Fruit fly (Drosophila melanogaster) whole organism, embryonic: ENCODE data around the gene VhaM9.7-c.
A peak's percentile ranks its signal among the peaks of the same experiment; 100 is the strongest.

ENCODE experiments used
- Ada2b ChIP-seq: fragments of 200-800 bp; sonication (Bioruptor generic); IDR thresholded peaks from 2 replicates; pipeline ENCODE4 v1.3.6; 2022; ENCODE audit warnings: missing biosample characterization, missing genetic modification characterization
- B-H1 ChIP-seq: fragments of 200-800 bp; sonication (Bioruptor generic); IDR thresholded peaks from 3 replicates; pipeline ENCODE4 v1.3.6; 2022; ENCODE audit warnings: missing biosample characterization, missing genetic modification characterization
- CG10431 ChIP-seq: fragments of 200-800 bp; sonication (Bioruptor generic); optimal IDR thresholded peaks from 3 replicates; lab custom pipeline; 2018; ENCODE audit warnings: missing biosample characterization, mild to moderate bottlenecking, missing genetic modification characterization
- CG10979 ChIP-seq: fragments of 200-800 bp; sonication (Bioruptor generic); optimal IDR thresholded peaks from 2 replicates; lab custom pipeline; 2018; ENCODE audit warnings: missing biosample characterization, mild to moderate bottlenecking, missing genetic modification characterization, moderate library complexity
- CG12219 ChIP-seq: fragments of 200-800 bp; sonication (Bioruptor generic); optimal IDR thresholded peaks from 3 replicates; lab custom pipeline; 2018; ENCODE audit warnings: missing biosample characterization, mild to moderate bottlenecking, missing genetic modification characterization
- CG13894 ChIP-seq: fragments of 200-800 bp; sonication (Bioruptor generic); optimal IDR thresholded peaks from 3 replicates; lab custom pipeline; 2018; ENCODE audit warnings: missing biosample characterization, mild to moderate bottlenecking, missing genetic modification characterization, moderate library complexity
- CG14050 ChIP-seq: fragments of 200-800 bp; sonication (Bioruptor generic); IDR thresholded peaks from 3 replicates; pipeline ENCODE4 v1.3.6; 2022; ENCODE audit warnings: missing biosample characterization, missing genetic modification characterization
- CG17385 ChIP-seq: fragments of 200-800 bp; sonication (Bioruptor generic); optimal IDR thresholded peaks from 3 replicates; lab custom pipeline; 2018; ENCODE audit warnings: missing biosample characterization, mild to moderate bottlenecking, missing genetic modification characterization
- CG17568 ChIP-seq: fragments of 200-800 bp; sonication (Bioruptor generic); optimal IDR thresholded peaks from 2 replicates; lab custom pipeline; 2018; ENCODE audit warnings: missing biosample characterization, mild to moderate bottlenecking, missing genetic modification characterization, moderate library complexity
- CG17612 ChIP-seq: fragments of 200-800 bp; sonication (Bioruptor generic); IDR thresholded peaks from 2 replicates; pipeline ENCODE4 v1.3.6; 2022; ENCODE audit warnings: missing biosample characterization, missing genetic modification characterization
- CG17912 ChIP-seq: fragments of 200-800 bp; sonication (Bioruptor generic); optimal IDR thresholded peaks from 2 replicates; lab custom pipeline; 2018; ENCODE audit warnings: missing biosample characterization, mild to moderate bottlenecking, missing genetic modification characterization
- CG2202 ChIP-seq: fragments of 200-800 bp; sonication (Bioruptor generic); optimal IDR thresholded peaks from 2 replicates; lab custom pipeline; 2018; ENCODE audit warnings: missing biosample characterization, mild to moderate bottlenecking, missing genetic modification characterization
- CG2889 ChIP-seq: fragments of 200-800 bp; sonication (Bioruptor generic); IDR thresholded peaks from 3 replicates; pipeline ENCODE4 v1.3.6; 2022; ENCODE audit warnings: missing biosample characterization, missing genetic modification characterization
- CG32772 ChIP-seq: fragments of 200-800 bp; sonication (Bioruptor generic); IDR thresholded peaks from 2 replicates; pipeline ENCODE4 v1.3.6; 2022; ENCODE audit warnings: missing biosample characterization, missing genetic modification characterization
- CG4282 ChIP-seq: fragments of 200-800 bp; sonication (Bioruptor generic); optimal IDR thresholded peaks from 2 replicates; lab custom pipeline; 2016; ENCODE audit warnings: missing biosample characterization, missing genetic modification characterization
- CG4730 ChIP-seq: fragments of 200-800 bp; sonication (Bioruptor generic); IDR thresholded peaks from 2 replicates; pipeline ENCODE4 v1.3.6; 2022; ENCODE audit warnings: missing biosample characterization, missing genetic modification characterization
- CG7987 ChIP-seq: fragments of 200-800 bp; sonication (Bioruptor generic); optimal IDR thresholded peaks from 2 replicates; lab custom pipeline; 2018; ENCODE audit warnings: missing biosample characterization, mild to moderate bottlenecking, missing genetic modification characterization, moderate library complexity
- CG8281 ChIP-seq: fragments of 200-800 bp; sonication (Bioruptor generic); optimal IDR thresholded peaks from 2 replicates; lab custom pipeline; 2018; ENCODE audit warnings: missing biosample characterization, mild to moderate bottlenecking, missing genetic modification characterization, moderate library complexity
- CG9215 ChIP-seq: fragments of 200-800 bp; sonication (Bioruptor generic); IDR thresholded peaks from 2 replicates; pipeline ENCODE4 v1.3.6; 2022; ENCODE audit warnings: missing biosample characterization, missing genetic modification characterization
- Chrac-16 ChIP-seq: fragments of 200-800 bp; sonication (Bioruptor generic); optimal IDR thresholded peaks from 3 replicates; lab custom pipeline; 2016; ENCODE audit warnings: missing biosample characterization, missing genetic modification characterization
- CkIIα-i1 ChIP-seq: fragments of 200-800 bp; sonication (Bioruptor generic); IDR thresholded peaks from 2 replicates; pipeline ENCODE4 v1.3.6; 2022; ENCODE audit warnings: missing biosample characterization, missing genetic modification characterization
- CoRest ChIP-seq: fragments of 200-800 bp; sonication (Bioruptor generic); optimal IDR thresholded peaks from 3 replicates; lab custom pipeline; 2018; ENCODE audit warnings: missing biosample characterization, mild to moderate bottlenecking, missing genetic modification characterization, moderate library complexity
- D ChIP-seq, 2 experiments: fragments of 200-800 bp in 1 of 2; fragments of >200 bp in 1 of 2; sonication (Bioruptor generic) in 1 of 2; optimal IDR thresholded peaks; 2 replicates in 1 of 2; 3 replicates in 1 of 2; lab custom pipeline; 2017; ENCODE audit warnings: mild to moderate bottlenecking in 1 of 2, missing biosample characterization in 1 of 2, missing genetic modification characterization in 1 of 2, missing genetic modification reagents in 1 of 2
- Dip3 ChIP-seq: fragments of 200-800 bp; sonication (Bioruptor generic); optimal IDR thresholded peaks from 3 replicates; lab custom pipeline; 2016; ENCODE audit warnings: missing biosample characterization, missing genetic modification characterization
- Fer2 ChIP-seq: fragments of 200-800 bp; sonication (Bioruptor generic); optimal IDR thresholded peaks from 2 replicates; lab custom pipeline; 2018; ENCODE audit warnings: missing biosample characterization, mild to moderate bottlenecking, missing genetic modification characterization, moderate library complexity
- GATAe ChIP-seq: fragments of 200-800 bp; sonication (Bioruptor generic); conservative IDR thresholded peaks from 2 replicates; pipeline ENCODE4 v1.3.6; 2022; ENCODE audit warnings: missing biosample characterization, missing genetic modification characterization
- Hmr ChIP-seq: fragments of 200-800 bp; sonication (Bioruptor generic); optimal IDR thresholded peaks from 3 replicates; lab custom pipeline; 2017; ENCODE audit warnings: mild to moderate bottlenecking, missing biosample characterization, missing genetic modification reagents, missing genetic modification characterization
- Jarid2 ChIP-seq: fragments of 200-800 bp; sonication (Bioruptor generic); optimal IDR thresholded peaks from 3 replicates; lab custom pipeline; 2017; ENCODE audit warnings: mild to moderate bottlenecking, missing biosample characterization, missing genetic modification reagents, missing genetic modification characterization
- MTF-1 ChIP-seq: fragments of 200-800 bp; sonication (Bioruptor generic); optimal IDR thresholded peaks from 2 replicates; lab custom pipeline; 2018; ENCODE audit warnings: missing biosample characterization, mild to moderate bottlenecking, missing genetic modification characterization, borderline replicate concordance
- bowl ChIP-seq: fragments of 200-800 bp; sonication (Bioruptor generic); IDR thresholded peaks from 2 replicates; pipeline ENCODE4 v1.3.6; 2022; ENCODE audit warnings: missing biosample characterization, missing genetic modification characterization
- br ChIP-seq: fragments of >200 bp; optimal IDR thresholded peaks from 2 replicates; lab custom pipeline; 2017
- crc ChIP-seq: fragments of 200-800 bp; sonication (Bioruptor generic); optimal IDR thresholded peaks from 2 replicates; lab custom pipeline; 2016; ENCODE audit warnings: missing biosample characterization, missing genetic modification characterization
- crol ChIP-seq: fragments of 200-800 bp; sonication (Bioruptor generic); IDR thresholded peaks from 2 replicates; pipeline ENCODE4 v1.3.6; 2022; ENCODE audit warnings: missing biosample characterization, missing genetic modification characterization
- disco-r ChIP-seq: fragments of 200-800 bp; sonication (Bioruptor generic); optimal IDR thresholded peaks from 2 replicates; lab custom pipeline; 2016; ENCODE audit warnings: missing biosample characterization, missing genetic modification characterization
- fd64A ChIP-seq: fragments of 200-800 bp; sonication (Bioruptor generic); optimal IDR thresholded peaks from 3 replicates; lab custom pipeline; 2018; ENCODE audit warnings: missing biosample characterization, mild to moderate bottlenecking, missing genetic modification characterization
- fd96Cb ChIP-seq: fragments of 200-800 bp; sonication (Bioruptor generic); optimal IDR thresholded peaks from 2 replicates; lab custom pipeline; 2018; ENCODE audit warnings: missing biosample characterization, mild to moderate bottlenecking, missing genetic modification characterization, moderate library complexity
- fru ChIP-seq: fragments of >200 bp; optimal IDR thresholded peaks from 2 replicates; lab custom pipeline; 2017
- hbn ChIP-seq: fragments of 200-800 bp; sonication (Bioruptor generic); IDR thresholded peaks from 2 replicates; pipeline ENCODE4 v1.3.6; 2022; ENCODE audit warnings: missing biosample characterization, missing genetic modification characterization; ENCODE audit not compliant: partially characterized antibody
- hth ChIP-seq: fragments of >200 bp; optimal IDR thresholded peaks from 2 replicates; lab custom pipeline; 2017; ENCODE audit warnings: inconsistent platforms
- kah ChIP-seq: fragments of 200-800 bp; sonication (Bioruptor generic); optimal IDR thresholded peaks from 2 replicates; lab custom pipeline; 2018; ENCODE audit warnings: missing biosample characterization, mild to moderate bottlenecking, missing genetic modification characterization
- lilli ChIP-seq: fragments of 200-800 bp; sonication (Bioruptor generic); optimal IDR thresholded peaks from 3 replicates; lab custom pipeline; 2016; ENCODE audit warnings: missing biosample characterization, missing genetic modification characterization
- mirr ChIP-seq: fragments of 200-800 bp; sonication (Bioruptor generic); optimal IDR thresholded peaks from 3 replicates; lab custom pipeline; 2018; ENCODE audit warnings: missing biosample characterization, mild to moderate bottlenecking, missing genetic modification characterization
- org-1 ChIP-seq: fragments of 200-800 bp; sonication (Bioruptor generic); optimal IDR thresholded peaks from 2 replicates; lab custom pipeline; 2017; ENCODE audit warnings: missing biosample characterization, missing genetic modification characterization
- ro ChIP-seq: fragments of 200-800 bp; sonication (Bioruptor generic); IDR thresholded peaks from 2 replicates; pipeline ENCODE4 v1.3.6; 2022; ENCODE audit warnings: missing biosample characterization, missing genetic modification characterization
- so ChIP-seq: fragments of 200-800 bp; sonication (Bioruptor generic); IDR thresholded peaks from 3 replicates; pipeline ENCODE4 v1.3.6; 2022; ENCODE audit warnings: missing biosample characterization, missing genetic modification characterization
- trh ChIP-seq: fragments of 200-800 bp; sonication (Bioruptor generic); optimal IDR thresholded peaks from 2 replicates; lab custom pipeline; 2016; ENCODE audit warnings: missing biosample characterization, missing genetic modification characterization
- tx ChIP-seq: fragments of 200-800 bp; sonication (Bioruptor generic); optimal IDR thresholded peaks from 2 replicates; lab custom pipeline; 2016; ENCODE audit warnings: missing biosample characterization, missing genetic modification characterization
- unpg ChIP-seq: fragments of 200-800 bp; sonication (Bioruptor generic); optimal IDR thresholded peaks from 3 replicates; lab custom pipeline; 2018; ENCODE audit warnings: missing biosample characterization, mild to moderate bottlenecking, missing genetic modification characterization, moderate library complexity
- wor ChIP-seq: fragments of 200-800 bp; sonication (Bioruptor generic); IDR thresholded peaks from 2 replicates; pipeline ENCODE4 v1.3.6; 2022; ENCODE audit warnings: missing biosample characterization, missing genetic modification characterization
- yki ChIP-seq: fragments of >200 bp; optimal IDR thresholded peaks from 3 replicates; lab custom pipeline; 2018

Gene VhaM9.7-c

dm6 chr3L:4219291-4220228 lies 32.9 kb upstream of the VhaM9.7-c start (continued):
- TF ChIP-seq CG7987, result peak; percentile 92
- TF ChIP-seq B-H1 (GFP tag; lab: Robert Waterston, UW), result no peak
- TF ChIP-seq wor (GFP tag; lab: Robert Waterston, UW), result no peak
- no peak for TF ChIP-seq CG14050
- TF ChIP-seq CG32772, result peak; percentile 29; the same call in 1 of the 2 replicates
- peak; percentile 39 for TF ChIP-seq org-1 (GFP tag; lab: Kevin White, UChicago)
- no peak for TF ChIP-seq br (lab: Kevin White, UChicago)
- no peak for TF ChIP-seq CG2889 (GFP tag; lab: Robert Waterston, UW)
- no peak for TF ChIP-seq fd96Cb
- TF ChIP-seq D (optimal IDR thresholded peaks at IDR 0.05; lab: Kevin White, UChicago), result no peak
- no peak for TF ChIP-seq D (GFP tag; optimal IDR thresholded peaks at IDR 0.05; lab: Kevin White, UChicago)
- TF ChIP-seq Hmr (GFP tag; lab: Kevin White, UChicago), result peak; percentile 6
- TF ChIP-seq disco-r (GFP tag; lab: Kevin White, UChicago), result no peak
- no peak for TF ChIP-seq CG13894
- TF ChIP-seq CoRest (tag; lab: Kevin White, UChicago), result no peak
- TF ChIP-seq CG4282 (GFP tag; lab: Kevin White, UChicago), result no peak
- TF ChIP-seq fd64A (GFP tag; lab: Kevin White, UChicago), result peak; percentile 20
- TF ChIP-seq CkIIα-i1 (GFP tag; lab: Robert Waterston, UW), result no peak
- no peak for TF ChIP-seq CG17568 (GFP tag; lab: Kevin White, UChicago)
- no peak for TF ChIP-seq Ada2b (GFP tag; lab: Robert Waterston, UW)
- TF ChIP-seq so, result no peak; the same call in 2 of the 3 replicates
- TF ChIP-seq CG10979, result no peak
- no peak for TF ChIP-seq CG9215 (GFP tag; lab: Robert Waterston, UW)
- TF ChIP-seq CG17912, result no peak
- TF ChIP-seq trh (GFP tag; lab: Kevin White, UChicago), result no peak
- TF ChIP-seq bowl (GFP tag; lab: Robert Waterston, UW), result no peak
- no peak for TF ChIP-seq CG17385 (GFP tag; lab: Kevin White, UChicago)
- peak; percentile 65 for TF ChIP-seq GATAe
- no peak for TF ChIP-seq unpg (GFP tag; lab: Kevin White, UChicago)
- TF ChIP-seq crol (GFP tag; lab: Robert Waterston, UW), result peak; percentile 60
- TF ChIP-seq tx (GFP tag; lab: Kevin White, UChicago), result no peak
- no peak for TF ChIP-seq ro
- TF ChIP-seq fru, result no peak
- no peak for TF ChIP-seq Fer2 (tag; lab: Kevin White, UChicago)
- TF ChIP-seq CG12219 (GFP tag; lab: Kevin White, UChicago), result peak; percentile 22
- no peak for TF ChIP-seq Chrac-16 (GFP tag; lab: Kevin White, UChicago)
- no peak for TF ChIP-seq Jarid2 (GFP tag; lab: Kevin White, UChicago)
- TF ChIP-seq Dip3, result no peak
- no peak for TF ChIP-seq crc (GFP tag; lab: Kevin White, UChicago)
- no peak for TF ChIP-seq CG8281 (tag; lab: Kevin White, UChicago)
- no peak for TF ChIP-seq yki (lab: Kevin White, UChicago)
- no peak for TF ChIP-seq CG17612
- TF ChIP-seq CG10431 (GFP tag; lab: Kevin White, UChicago), result no peak
- TF ChIP-seq lilli (GFP tag; lab: Kevin White, UChicago), result no peak
- no peak for TF ChIP-seq hbn (GFP tag; lab: Robert Waterston, UW)
- no peak for TF ChIP-seq CG4730 (GFP tag; lab: Robert Waterston, UW)
- TF ChIP-seq mirr, result peak; percentile 84
- TF ChIP-seq kah (GFP tag; lab: Kevin White, UChicago), result no peak
- TF ChIP-seq MTF-1 (GFP tag; lab: Kevin White, UChicago), result no peak
- TF ChIP-seq CG2202, result no peak
- no peak for TF ChIP-seq hth (lab: Kevin White, UChicago)
